Fruit fly (Drosophila melanogaster) whole organism, embryonic: ENCODE results near the gene Dhdds.
A peak's percentile ranks its signal among the peaks of the same experiment; 100 is the strongest.

Experiments used
- Ada2b ChIP-seq: fragments of 200-800 bp; sonication (Bioruptor generic); IDR thresholded peaks from 2 replicates; pipeline ENCODE4 v1.3.6; 2022; ENCODE audit warnings: missing biosample characterization, missing genetic modification characterization
- C15 ChIP-seq: fragments of 200-800 bp; sonication (Bioruptor generic); IDR thresholded peaks from 3 replicates; pipeline ENCODE4 v1.3.6; 2022; ENCODE audit warnings: missing biosample characterization, missing genetic modification characterization
- CG13123 ChIP-seq: fragments of 200-800 bp; sonication (Bioruptor generic); optimal IDR thresholded peaks from 2 replicates; lab custom pipeline; 2016; ENCODE audit warnings: missing biosample characterization, missing genetic modification characterization
- CG15514 ChIP-seq: fragments of 200-800 bp; sonication (Bioruptor generic); optimal IDR thresholded peaks from 3 replicates; lab custom pipeline; 2017; ENCODE audit warnings: missing biosample characterization, missing genetic modification characterization, mild to moderate bottlenecking, moderate library complexity, missing genetic modification reagents
- CG17802 ChIP-seq: fragments of 200-800 bp; sonication (Bioruptor generic); optimal IDR thresholded peaks from 2 replicates; lab custom pipeline; 2018; ENCODE audit warnings: missing biosample characterization, mild to moderate bottlenecking, missing genetic modification characterization, moderate library complexity
- CG18011 ChIP-seq: fragments of 200-800 bp; sonication (Bioruptor generic); optimal IDR thresholded peaks from 2 replicates; lab custom pipeline; 2017; ENCODE audit warnings: missing biosample characterization, missing genetic modification characterization, mild to moderate bottlenecking, moderate library complexity, missing genotype
- CG18764 ChIP-seq: fragments of 200-800 bp; sonication (Bioruptor generic); optimal IDR thresholded peaks from 3 replicates; lab custom pipeline; 2016; ENCODE audit warnings: missing biosample characterization, missing genetic modification characterization
- CG2712 ChIP-seq: fragments of 200-800 bp; optimal IDR thresholded peaks from 3 replicates; lab custom pipeline; 2019; ENCODE audit warnings: missing biosample characterization, mild to moderate bottlenecking, missing genetic modification characterization, moderate library complexity
- CG4707 ChIP-seq: fragments of 200-800 bp; sonication (Bioruptor generic); optimal IDR thresholded peaks from 2 replicates; lab custom pipeline; 2018; ENCODE audit warnings: missing biosample characterization, mild to moderate bottlenecking, missing genetic modification characterization, moderate library complexity
- CG5953 ChIP-seq: fragments of 200-800 bp; sonication (Bioruptor generic); IDR thresholded peaks from 2 replicates; pipeline ENCODE4 v1.3.6; 2022; ENCODE audit warnings: missing biosample characterization, missing genetic modification characterization
- CG7963 ChIP-seq: fragments of 200-800 bp; sonication (Bioruptor generic); IDR thresholded peaks from 3 replicates; pipeline ENCODE4 v1.3.6; 2022; ENCODE audit warnings: missing biosample characterization, missing genetic modification characterization; ENCODE audit not compliant: partially characterized antibody
- CG8359 ChIP-seq: fragments of 200-800 bp; sonication (Bioruptor generic); optimal IDR thresholded peaks from 2 replicates; lab custom pipeline; 2017; ENCODE audit warnings: missing biosample characterization, mild to moderate bottlenecking, missing genetic modification characterization, borderline replicate concordance
- CoRest ChIP-seq: fragments of 200-800 bp; sonication (Bioruptor generic); optimal IDR thresholded peaks from 3 replicates; lab custom pipeline; 2018; ENCODE audit warnings: missing biosample characterization, mild to moderate bottlenecking, missing genetic modification characterization, moderate library complexity
- Doc2 ChIP-seq: fragments of 200-800 bp; sonication (Bioruptor generic); IDR thresholded peaks from 2 replicates; pipeline ENCODE4 v1.3.6; 2022; ENCODE audit warnings: missing biosample characterization, missing genetic modification characterization
- Ets97D ChIP-seq: fragments of 200-800 bp; sonication (Bioruptor generic); optimal IDR thresholded peaks from 3 replicates; lab custom pipeline; 2016; ENCODE audit warnings: missing biosample characterization, missing genetic modification characterization
- Gug ChIP-seq: fragments of 200-800 bp; sonication (Bioruptor generic); IDR thresholded peaks from 4 replicates; pipeline ENCODE4 v1.3.6; 2022; ENCODE audit warnings: missing biosample characterization, missing genetic modification characterization
- H2.0 ChIP-seq: fragments of 200-800 bp; sonication (Bioruptor generic); IDR thresholded peaks from 2 replicates; pipeline ENCODE4 v1.3.6; 2022; ENCODE audit warnings: missing biosample characterization, missing genetic modification characterization
- HLH54F ChIP-seq: fragments of 200-800 bp; sonication (Bioruptor generic); optimal IDR thresholded peaks from 3 replicates; lab custom pipeline; 2016; ENCODE audit warnings: missing biosample characterization, missing genetic modification characterization
- Myb ChIP-seq: fragments of 200-800 bp; sonication (Bioruptor generic); optimal IDR thresholded peaks from 2 replicates; lab custom pipeline; 2016; ENCODE audit warnings: missing biosample characterization, missing genetic modification characterization
- Oli ChIP-seq: fragments of 200-800 bp; sonication (Bioruptor generic); optimal IDR thresholded peaks from 2 replicates; lab custom pipeline; 2018; ENCODE audit warnings: missing biosample characterization, mild to moderate bottlenecking, missing genetic modification characterization, moderate library complexity
- Pdp1 ChIP-seq, 2 experiments: fragments of 200-800 bp; sonication (Bioruptor generic); optimal IDR thresholded peaks; 3 replicates each; lab custom pipeline; 2016; ENCODE audit warnings: missing biosample characterization in 2 of 2, missing genetic modification characterization in 2 of 2, mild to moderate bottlenecking in 1 of 2, moderate library complexity in 1 of 2
- amos ChIP-seq: fragments of 200-800 bp; sonication (Bioruptor generic); IDR thresholded peaks from 2 replicates; pipeline ENCODE4 v1.3.6; 2022; ENCODE audit warnings: missing biosample characterization, missing genetic modification characterization; ENCODE audit not compliant: partially characterized antibody
- ara ChIP-seq: fragments of 200-800 bp; sonication (Bioruptor generic); IDR thresholded peaks from 2 replicates; pipeline ENCODE4 v1.3.6; 2022; ENCODE audit warnings: missing biosample characterization, missing genetic modification characterization
- ato ChIP-seq: fragments of 200-800 bp; sonication (Bioruptor generic); IDR thresholded peaks from 2 replicates; pipeline ENCODE4 v1.3.6; 2022; ENCODE audit warnings: missing biosample characterization, missing genetic modification characterization; ENCODE audit not compliant: partially characterized antibody
- br ChIP-seq: fragments of >200 bp; optimal IDR thresholded peaks from 2 replicates; lab custom pipeline; 2017
- crp ChIP-seq, 2 experiments: fragments of 200-800 bp; sonication (Bioruptor generic); optimal IDR thresholded peaks; 2 replicates in 1 of 2; 3 replicates in 1 of 2; lab custom pipeline; 2017; ENCODE audit warnings: missing biosample characterization in 2 of 2, missing genetic modification characterization in 2 of 2, mild to moderate bottlenecking in 1 of 2, moderate library complexity in 1 of 2
- dysf ChIP-seq: fragments of 200-800 bp; sonication (Bioruptor generic); IDR thresholded peaks from 3 replicates; pipeline ENCODE4 v1.3.6; 2022; ENCODE audit warnings: missing biosample characterization, missing genetic modification characterization
- gce ChIP-seq: fragments of 200-800 bp; sonication (Bioruptor generic); IDR thresholded peaks from 3 replicates; pipeline ENCODE4 v1.3.6; 2022; ENCODE audit warnings: missing biosample characterization, missing genetic modification characterization
- gem ChIP-seq: fragments of 200-800 bp; sonication (Bioruptor generic); optimal IDR thresholded peaks from 2 replicates; lab custom pipeline; 2019; ENCODE audit warnings: missing biosample characterization, mild to moderate bottlenecking, missing genetic modification characterization, moderate library complexity
- grau ChIP-seq: fragments of 200-800 bp; optimal IDR thresholded peaks from 3 replicates; lab custom pipeline; 2019; ENCODE audit warnings: missing biosample characterization, mild to moderate bottlenecking, missing genetic modification characterization, moderate library complexity
- ham ChIP-seq: fragments of 200-800 bp; sonication (Bioruptor generic); IDR thresholded peaks from 2 replicates; pipeline ENCODE4 v1.3.6; 2022; ENCODE audit warnings: missing biosample characterization, missing genetic modification characterization
- her ChIP-seq: fragments of 200-800 bp; sonication (Bioruptor generic); optimal IDR thresholded peaks from 2 replicates; lab custom pipeline; 2016; ENCODE audit warnings: missing biosample characterization, missing genetic modification characterization
- ind ChIP-seq: fragments of 200-800 bp; sonication (Bioruptor generic); optimal IDR thresholded peaks from 3 replicates; lab custom pipeline; 2016; ENCODE audit warnings: missing biosample characterization, missing genetic modification characterization
- insv ChIP-seq, 2 experiments: fragments of 200-800 bp; sonication (Bioruptor generic); optimal IDR thresholded peaks; 3 replicates each; lab custom pipeline; 2016 to 2018; ENCODE audit warnings: missing biosample characterization in 2 of 2, missing genetic modification characterization in 2 of 2
- jigr1 ChIP-seq: fragments of 200-800 bp; sonication (Bioruptor generic); IDR thresholded peaks from 3 replicates; pipeline ENCODE4 v1.3.6; 2022; ENCODE audit warnings: missing biosample characterization, missing genetic modification characterization
- jing ChIP-seq: fragments of 200-800 bp; sonication (Bioruptor generic); optimal IDR thresholded peaks from 2 replicates; lab custom pipeline; 2018; ENCODE audit warnings: missing biosample characterization, mild to moderate bottlenecking, missing genetic modification characterization
- kay ChIP-seq: fragments of 200-800 bp; sonication (Bioruptor generic); optimal IDR thresholded peaks from 2 replicates; lab custom pipeline; 2016; ENCODE audit warnings: missing biosample characterization, missing genetic modification characterization
- ken ChIP-seq: fragments of 200-800 bp; sonication (Bioruptor generic); IDR thresholded peaks from 3 replicates; pipeline ENCODE4 v1.3.6; 2022; ENCODE audit warnings: missing biosample characterization, missing genetic modification characterization
- klu ChIP-seq: fragments of 200-800 bp; sonication (Bioruptor generic); IDR thresholded peaks from 2 replicates; pipeline ENCODE4 v1.3.6; 2022; ENCODE audit warnings: missing biosample characterization, missing genetic modification characterization
- lab ChIP-seq: fragments of 200-800 bp; sonication (Bioruptor generic); optimal IDR thresholded peaks from 3 replicates; lab custom pipeline; 2017; ENCODE audit warnings: missing biosample characterization, missing genetic modification characterization, mild to moderate bottlenecking, moderate library complexity, missing genetic modification reagents
- mld ChIP-seq: fragments of 200-800 bp; sonication (Bioruptor generic); IDR thresholded peaks from 3 replicates; pipeline ENCODE4 v1.3.6; 2022; ENCODE audit warnings: missing biosample characterization, missing genetic modification characterization; ENCODE audit not compliant: partially characterized antibody
- pita ChIP-seq: fragments of 200-800 bp; sonication (Bioruptor generic); optimal IDR thresholded peaks from 2 replicates; lab custom pipeline; 2017; ENCODE audit warnings: missing biosample characterization, mild to moderate bottlenecking, missing genetic modification characterization
- repo ChIP-seq: fragments of 200-800 bp; sonication (Bioruptor generic); optimal IDR thresholded peaks from 2 replicates; lab custom pipeline; 2016; ENCODE audit warnings: missing biosample characterization, missing genetic modification characterization
- slou ChIP-seq: fragments of 200-800 bp; sonication (Bioruptor generic); optimal IDR thresholded peaks from 3 replicates; lab custom pipeline; 2016; ENCODE audit warnings: missing biosample characterization, missing genetic modification characterization
- slp2 ChIP-seq: fragments of 200-800 bp; sonication (Bioruptor generic); optimal IDR thresholded peaks from 2 replicates; lab custom pipeline; 2016; ENCODE audit warnings: missing biosample characterization, missing genetic modification characterization
- stwl ChIP-seq: fragments of 200-800 bp; sonication (Bioruptor generic); optimal IDR thresholded peaks from 3 replicates; lab custom pipeline; 2018; ENCODE audit warnings: missing biosample characterization, mild to moderate bottlenecking, missing genetic modification characterization, moderate library complexity
- tio ChIP-seq: fragments of 200-800 bp; sonication (Bioruptor generic); optimal IDR thresholded peaks from 2 replicates; lab custom pipeline; 2017; ENCODE audit warnings: missing biosample characterization, missing genetic modification characterization, inconsistent platforms
- unc-4 ChIP-seq: fragments of 200-800 bp; sonication (Bioruptor generic); IDR thresholded peaks from 2 replicates; pipeline ENCODE4 v1.3.6; 2022; ENCODE audit warnings: missing biosample characterization, missing genetic modification characterization; ENCODE audit not compliant: partially characterized antibody
- unpg ChIP-seq: fragments of 200-800 bp; sonication (Bioruptor generic); optimal IDR thresholded peaks from 3 replicates; lab custom pipeline; 2018; ENCODE audit warnings: missing biosample characterization, mild to moderate bottlenecking, missing genetic modification characterization, moderate library complexity

Gene Dhdds

DNA sequence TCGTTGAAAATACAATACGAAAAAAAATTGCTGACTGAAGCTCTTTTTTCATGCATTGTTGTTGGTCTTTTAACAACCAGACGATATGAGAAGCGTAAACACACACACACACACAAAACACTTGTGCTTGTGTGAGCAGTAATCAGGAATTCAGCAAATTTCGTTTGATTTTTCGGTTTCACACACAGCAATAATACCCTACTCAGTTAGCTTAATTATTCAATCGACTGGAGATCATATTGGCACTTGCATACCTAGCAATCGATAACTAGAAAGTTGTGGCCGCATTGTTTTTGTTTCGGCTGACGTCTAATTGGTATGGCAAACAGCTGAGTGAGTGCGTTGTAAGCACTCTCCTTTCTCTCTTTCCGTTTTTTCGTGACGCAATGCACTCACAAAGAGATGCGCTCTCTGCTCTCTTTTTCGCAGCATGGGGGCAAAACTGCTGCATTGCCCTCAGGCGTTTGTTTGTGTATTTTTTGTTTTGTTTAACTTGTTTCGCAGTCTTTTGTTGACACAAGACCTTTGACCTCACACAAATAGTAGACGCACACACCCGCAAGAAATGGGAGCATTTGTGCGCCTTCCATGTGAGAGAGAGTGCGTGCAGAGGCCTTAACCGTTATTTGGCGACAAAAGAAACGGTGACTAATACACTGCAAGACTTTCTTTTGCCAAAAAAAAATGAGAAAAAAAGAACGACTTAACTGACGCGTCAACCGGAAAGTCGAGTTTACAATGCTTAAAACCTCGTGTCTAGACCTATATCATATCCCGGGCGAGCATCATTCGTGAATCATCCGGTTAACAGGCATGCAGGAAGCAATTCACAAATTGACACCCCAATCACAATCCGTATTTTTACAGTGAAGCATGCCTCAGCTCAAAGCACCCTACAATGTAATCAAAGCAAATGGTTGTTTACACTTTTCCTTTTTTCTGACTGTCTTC, 11.9 kb upstream of the Dhdds start (continued):
- TF ChIP-seq repo (GFP tag; lab: Kevin White, UChicago) = no peak
- TF ChIP-seq slp2 = no peak
- no peak for TF ChIP-seq HLH54F (GFP tag; lab: Kevin White, UChicago)
- TF ChIP-seq insv (GFP tag; optimal IDR thresholded peaks at IDR 0.05; lab: Kevin White, UChicago) = no peak
- TF ChIP-seq CG18011 (GFP tag; lab: Kevin White, UChicago) = no peak
- no peak for TF ChIP-seq H2.0
- peak; percentile 49 for TF ChIP-seq gem (tag; lab: Kevin White, UChicago)
- no peak for TF ChIP-seq CG5953 (GFP tag; lab: Robert Waterston, UW)
- TF ChIP-seq unpg (GFP tag; lab: Kevin White, UChicago) = peak; percentile 31
- TF ChIP-seq ato (GFP tag; lab: Robert Waterston, UW) = no peak
- no peak for TF ChIP-seq ken
- TF ChIP-seq dysf (GFP tag; lab: Robert Waterston, UW) = no peak
- TF ChIP-seq tio (GFP tag; lab: Kevin White, UChicago) = no peak
- peak; percentile 29 for TF ChIP-seq CoRest (tag; lab: Kevin White, UChicago)
- no peak for TF ChIP-seq klu (GFP tag; lab: Robert Waterston, UW)
- TF ChIP-seq slou = no peak
- TF ChIP-seq CG15514 (GFP tag; lab: Kevin White, UChicago) = peak; percentile 26
- TF ChIP-seq lab (GFP tag; lab: Kevin White, UChicago) = peak; percentile 68
- no peak for TF ChIP-seq her (GFP tag; lab: Kevin White, UChicago)
- no peak for TF ChIP-seq Ada2b
- TF ChIP-seq jigr1 (GFP tag; lab: Robert Waterston, UW) = no peak
- peak; percentile 50 for TF ChIP-seq grau (tag; lab: Kevin White, UChicago)
- TF ChIP-seq amos = no peak
- TF ChIP-seq unc-4 = no peak
- no peak for TF ChIP-seq CG4707
- TF ChIP-seq ara = no peak
- no peak for TF ChIP-seq Gug (GFP tag; lab: Robert Waterston, UW)
- no peak for TF ChIP-seq Oli
- no peak for TF ChIP-seq br (lab: Kevin White, UChicago)
- no peak for TF ChIP-seq pita (GFP tag; lab: Kevin White, UChicago)
- TF ChIP-seq CG17802 (tag; lab: Kevin White, UChicago) = no peak
- TF ChIP-seq CG2712 (tag; lab: Kevin White, UChicago) = peak; percentile 23
- no peak for TF ChIP-seq ham
- TF ChIP-seq CG18764 = no peak
- TF ChIP-seq CG13123 = no peak
- peak in 1 of 2 experiments; percentile 54 for TF ChIP-seq crp (GFP tag; optimal IDR thresholded peaks at IDR 0.05; lab: Kevin White, UChicago)
- TF ChIP-seq mld (GFP tag; lab: Robert Waterston, UW) = no peak
- TF ChIP-seq Ets97D (GFP tag; lab: Kevin White, UChicago) = no peak
- TF ChIP-seq Myb (GFP tag; lab: Kevin White, UChicago) = no peak
- TF ChIP-seq stwl (tag; lab: Kevin White, UChicago) = no peak
- peak in 1 of 2 experiments; percentile 93 for TF ChIP-seq Pdp1 (GFP tag; optimal IDR thresholded peaks at IDR 0.05; lab: Kevin White, UChicago)
- TF ChIP-seq gce (GFP tag; lab: Robert Waterston, UW) = no peak
- no peak for TF ChIP-seq jing (GFP tag; lab: Kevin White, UChicago)
- TF ChIP-seq CG8359 (GFP tag; lab: Kevin White, UChicago) = no peak
- TF ChIP-seq ind (GFP tag; lab: Kevin White, UChicago) = peak; percentile 43
- TF ChIP-seq C15 (GFP tag; lab: Robert Waterston, UW) = no peak
- no peak for TF ChIP-seq kay (GFP tag; lab: Kevin White, UChicago)
- TF ChIP-seq CG7963 (GFP tag; lab: Robert Waterston, UW) = no peak
- no peak for TF ChIP-seq Doc2
